Worm (Caenorhabditis elegans) whole organism, late embryonic: ENCODE results near the gene srh-246.

Experiments used
- ahr-1 ChIP-seq: sonication (generic microtip); optimal IDR thresholded peaks from 2 replicates; lab custom pipeline; 2016; ENCODE audit warnings: missing genetic modification characterization, missing compliant biosample characterization
- gmeb-2 ChIP-seq: sonication (generic microtip); optimal IDR thresholded peaks from 2 replicates; lab custom pipeline; 2016; ENCODE audit warnings: missing genetic modification characterization, inconsistent platforms, missing compliant biosample characterization
- nfya-1 ChIP-seq: sonication (generic microtip); optimal IDR thresholded peaks from 2 replicates; lab custom pipeline; 2017; ENCODE audit warnings: missing genetic modification characterization, mild to moderate bottlenecking, missing compliant biosample characterization, antibody characterized with exemption, moderate library complexity
- nhr-11 ChIP-seq: fragments of 150-350 bp; optimal IDR thresholded peaks from 2 replicates; lab custom pipeline; 2014; ENCODE audit warnings: missing biosample characterization, missing genetic modification characterization
- pha-4 ChIP-seq: fragments of 150-350 bp; optimal IDR thresholded peaks from 2 replicates; lab custom pipeline; 2018; ENCODE audit warnings: missing biosample characterization, missing genetic modification reagents, missing genetic modification characterization
- pros-1 ChIP-seq: fragments of 150-350 bp; optimal IDR thresholded peaks from 2 replicates; lab custom pipeline; 2014; ENCODE audit warnings: missing biosample characterization, missing genetic modification reagents, missing genetic modification characterization
- sox-2 ChIP-seq: fragments of 200-800 bp; sonication (Bioruptor generic); IDR thresholded peaks from 2 replicates; pipeline ENCODE4 v1.3.6; 2022; ENCODE audit warnings: missing genetic modification reagents, missing genetic modification characterization, missing compliant biosample characterization
- tbx-2 ChIP-seq: sonication (generic microtip); optimal IDR thresholded peaks from 2 replicates; lab custom pipeline; 2016; ENCODE audit warnings: missing genetic modification characterization, missing compliant biosample characterization

DNA sequence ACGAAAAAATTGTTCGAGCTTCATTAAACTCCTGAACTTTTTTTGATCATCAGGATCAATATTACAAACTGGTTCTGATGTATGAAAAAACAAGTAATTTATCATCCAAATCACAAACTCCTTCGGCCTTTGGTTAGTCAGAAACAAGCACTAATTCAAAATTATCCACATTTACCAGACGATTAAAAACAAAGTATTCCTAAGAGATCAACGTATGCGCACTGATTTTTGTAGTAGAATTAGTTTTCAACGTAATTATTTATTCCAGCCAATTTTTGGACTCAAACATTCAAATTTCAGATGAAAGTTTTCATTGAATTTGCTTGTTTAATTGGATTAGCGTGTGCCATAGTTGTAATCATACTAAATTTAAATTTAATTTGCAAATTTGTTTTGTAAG, 49.3 kb upstream of the srh-246 start, which contains the start of gene srbc-38:
- TF ChIP-seq tbx-2 (tag; lab: Kevin White, UChicago) = no peak
- TF ChIP-seq nfya-1 (tag; lab: Kevin White, UChicago) = no peak
- no peak for TF ChIP-seq pha-4 (tag; lab: Kevin White, UChicago)
- TF ChIP-seq gmeb-2 (tag; lab: Kevin White, UChicago) = no peak
- TF ChIP-seq nhr-11 (tag; lab: Kevin White, UChicago) = no peak
- no peak for TF ChIP-seq ahr-1 (tag; lab: Kevin White, UChicago)
- no peak for TF ChIP-seq pros-1
- TF ChIP-seq sox-2 (GFP tag; lab: Robert Waterston, UW) = no peak
